Worm (Caenorhabditis elegans) whole organism, L4 larva: ENCODE measurements around the gene nas-15.

Source experiments
- F10B5.3 ChIP-seq: sonication (generic microtip); optimal IDR thresholded peaks from 2 replicates; lab custom pipeline; 2016; ENCODE audit warnings: mild to moderate bottlenecking, missing genetic modification characterization, missing compliant biosample characterization
- F37D6.2 ChIP-seq: sonication (generic microtip); optimal IDR thresholded peaks from 2 replicates; lab custom pipeline; 2016; ENCODE audit warnings: mild to moderate bottlenecking, missing genetic modification characterization, missing compliant biosample characterization
- F49E8.2 ChIP-seq: sonication (generic microtip); optimal IDR thresholded peaks from 2 replicates; lab custom pipeline; 2016; ENCODE audit warnings: missing compliant biosample characterization, mild to moderate bottlenecking, missing genetic modification characterization, borderline replicate concordance
- Y48G9A.11 ChIP-seq: fragments of 200-800 bp; sonication (Bioruptor generic); IDR thresholded peaks from 2 replicates; pipeline ENCODE4 v1.3.6; 2022; ENCODE audit warnings: missing genetic modification reagents, missing genetic modification characterization, missing compliant biosample characterization
- ZK337.2 ChIP-seq: fragments of 200-800 bp; sonication (Bioruptor generic); IDR thresholded peaks from 2 replicates; pipeline ENCODE4 v1.3.6; 2022; ENCODE audit warnings: missing genetic modification reagents, missing genetic modification characterization, missing compliant biosample characterization
- aha-1 ChIP-seq: fragments of 150-350 bp; peaks from one replicate; lab custom pipeline; 2014; ENCODE audit warnings: missing biosample characterization, missing genetic modification characterization
- aly-2 ChIP-seq: sonication (generic microtip); optimal IDR thresholded peaks from 2 replicates; lab custom pipeline; 2018; ENCODE audit warnings: missing biosample characterization, missing genetic modification characterization
- arid-1 ChIP-seq: fragments of 200-800 bp; sonication (Bioruptor generic); conservative IDR thresholded peaks from 2 replicates; pipeline ENCODE4 v1.3.6; 2022; ENCODE audit warnings: missing genetic modification reagents, missing genetic modification characterization, missing compliant biosample characterization
- ceh-28 ChIP-seq: fragments of 150-350 bp; optimal IDR thresholded peaks from 2 replicates; lab custom pipeline; 2014; ENCODE audit warnings: missing biosample characterization, missing genetic modification reagents, missing genetic modification characterization
- daf-12 ChIP-seq: fragments of 150-350 bp; optimal IDR thresholded peaks from 2 replicates; lab custom pipeline; 2014; ENCODE audit warnings: missing biosample characterization, missing genetic modification reagents, missing genetic modification characterization
- duxl-1 ChIP-seq: sonication (generic microtip); optimal IDR thresholded peaks from 2 replicates; lab custom pipeline; 2016; ENCODE audit warnings: mild to moderate bottlenecking, missing genetic modification characterization, moderate library complexity, missing compliant biosample characterization; ENCODE audit not compliant: poor library complexity
- fos-1 ChIP-seq: fragments of 150-350 bp; optimal IDR thresholded peaks from 2 replicates; lab custom pipeline; 2014; ENCODE audit warnings: missing biosample characterization, missing genetic modification characterization
- hmg-1.1 ChIP-seq: fragments of 200-800 bp; sonication (Bioruptor generic); IDR thresholded peaks from 2 replicates; pipeline ENCODE4 v1.3.6; 2022; ENCODE audit warnings: missing genetic modification reagents, missing genetic modification characterization, missing compliant biosample characterization
- lir-3 ChIP-seq: sonication (generic microtip); optimal IDR thresholded peaks from 2 replicates; lab custom pipeline; 2016; ENCODE audit warnings: mild to moderate bottlenecking, missing genetic modification characterization, missing compliant biosample characterization
- madf-5 ChIP-seq, 2 experiments: fragments of 200-800 bp; sonication (Bioruptor generic); IDR thresholded peaks; 2 replicates each; pipeline ENCODE4 v1.3.6; 2022; ENCODE audit warnings: missing compliant biosample characterization in 2 of 2, missing genetic modification characterization in 2 of 2
- mdl-1 ChIP-seq, 2 experiments: fragments of 150-350 bp in 1 of 2; sonication (generic microtip) in 1 of 2; optimal IDR thresholded peaks; 2 replicates each; lab custom pipeline; 2014 to 2017; ENCODE audit warnings: missing biosample characterization in 2 of 2, missing genetic modification characterization in 2 of 2
- mes-2 ChIP-seq: sonication (generic microtip); optimal IDR thresholded peaks from 2 replicates; lab custom pipeline; 2016; ENCODE audit warnings: missing genotype, mild to moderate bottlenecking, missing genetic modification characterization, missing compliant biosample characterization; ENCODE audit not compliant: poor library complexity, severe bottlenecking
- nhr-102 ChIP-seq: sonication (generic microtip); optimal IDR thresholded peaks from 2 replicates; lab custom pipeline; 2016; ENCODE audit warnings: mild to moderate bottlenecking, missing genetic modification characterization, moderate library complexity, missing compliant biosample characterization
- nhr-28 ChIP-seq: fragments of 150-350 bp; optimal IDR thresholded peaks from 2 replicates; lab custom pipeline; 2014; ENCODE audit warnings: missing biosample characterization, missing genetic modification characterization
- nhr-42 ChIP-seq: fragments of 200-800 bp; sonication (Bioruptor generic); IDR thresholded peaks from 2 replicates; pipeline ENCODE4 v1.3.6; 2022; ENCODE audit warnings: missing genetic modification characterization, missing compliant biosample characterization
- nhr-76 ChIP-seq: fragments of 150-350 bp; optimal IDR thresholded peaks from 2 replicates; lab custom pipeline; 2014; ENCODE audit warnings: missing biosample characterization, missing genetic modification characterization
- rbr-2 ChIP-seq: sonication (generic microtip); optimal IDR thresholded peaks from 2 replicates; lab custom pipeline; 2016; ENCODE audit warnings: missing genotype, missing genetic modification characterization, missing compliant biosample characterization
- skn-1 ChIP-seq: fragments of 150-350 bp; optimal IDR thresholded peaks from 2 replicates; lab custom pipeline; 2014; ENCODE audit warnings: missing biosample characterization, missing genetic modification characterization
- snpc-1.2 ChIP-seq: fragments of 200-800 bp; sonication (Bioruptor generic); IDR thresholded peaks from 2 replicates; pipeline ENCODE4 v1.3.6; 2022; ENCODE audit warnings: missing genetic modification reagents, missing genetic modification characterization, missing compliant biosample characterization
- spr-1 ChIP-seq: sonication (generic microtip); optimal IDR thresholded peaks from 2 replicates; lab custom pipeline; 2016; ENCODE audit warnings: mild to moderate bottlenecking, missing genetic modification characterization, missing compliant biosample characterization
- unc-62 ChIP-seq, 3 experiments: fragments of 150-350 bp in 1 of 3; sonication (generic microtip); optimal IDR thresholded peaks in 2 of 3; peaks in 1 of 3; 1 replicate in 1 of 3; 2 replicates in 2 of 3; lab custom pipeline; 2014 to 2017; ENCODE audit warnings: missing biosample characterization in 3 of 3, missing genetic modification characterization in 3 of 3, missing genetic modification reagents in 3 of 3, missing genotype in 1 of 3
- vab-7 ChIP-seq: fragments of 200-800 bp; sonication (Bioruptor generic); IDR thresholded peaks from 2 replicates; pipeline ENCODE4 v1.3.6; 2022; ENCODE audit warnings: missing genetic modification reagents, missing genetic modification characterization, missing compliant biosample characterization
- zip-11 ChIP-seq: fragments of 200-800 bp; sonication (Bioruptor generic); IDR thresholded peaks from 2 replicates; pipeline ENCODE4 v1.3.6; 2022; ENCODE audit warnings: missing genetic modification characterization, missing compliant biosample characterization
- ztf-7 ChIP-seq: fragments of 150-350 bp; optimal IDR thresholded peaks from 2 replicates; lab custom pipeline; 2014; ENCODE audit warnings: missing biosample characterization, missing genetic modification characterization

Gene nas-15

DNA sequence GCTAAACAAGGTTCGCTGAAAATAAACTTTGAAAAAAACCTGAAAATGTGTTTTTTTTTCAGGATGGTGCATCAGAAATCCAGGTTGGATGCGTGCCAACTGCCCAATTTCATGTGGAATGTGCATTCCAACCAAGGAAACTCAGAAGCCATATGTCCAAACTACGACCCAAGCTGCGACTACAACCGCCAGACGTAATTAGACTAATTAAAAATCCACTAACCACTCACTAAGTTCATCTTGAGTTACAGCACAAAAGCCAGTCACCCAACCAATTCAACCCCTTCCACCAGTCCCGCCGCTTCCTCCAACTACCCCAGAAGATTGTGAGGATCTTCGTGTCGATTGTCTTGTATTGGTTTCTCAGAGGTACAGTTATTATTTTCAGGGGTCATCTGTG lies 1.7 kb downstream of the nas-15 start:
- TF ChIP-seq daf-12 (tag; lab: Kevin White, UChicago) (no peak), aha-1 (tag; lab: Kevin White, UChicago) (peak; percentile 97), ztf-7 (tag; lab: Kevin White, UChicago) (no peak)

DNA sequence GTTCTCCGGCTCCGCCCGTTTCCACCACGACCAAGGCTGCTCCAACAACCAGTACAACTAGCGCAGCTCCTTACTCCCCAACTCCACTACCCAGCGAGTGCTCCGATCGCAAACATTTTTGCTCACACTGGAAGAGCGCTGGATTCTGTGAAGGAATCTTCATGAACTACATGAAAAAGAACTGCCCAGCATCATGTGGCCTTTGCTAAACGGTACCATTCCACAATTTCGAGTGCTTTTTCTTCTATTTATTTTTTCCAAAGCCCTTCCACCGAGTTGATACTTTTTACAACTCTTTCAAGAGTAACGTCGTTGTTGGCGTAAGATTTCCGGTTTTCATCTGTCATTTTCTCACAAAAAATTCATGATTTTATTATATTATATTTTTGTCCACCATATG lies 2.5 kb downstream of the nas-15 start:
- TF ChIP-seq unc-62 (GFP tag; optimal IDR thresholded peaks at IDR 0.05 in 1 of 2; lab: Kevin White, UChicago) (peak in 1 of 2 experiments; percentile 65), unc-62 (tag; optimal IDR thresholded peaks at IDR 0.05; lab: Kevin White, UChicago) (no peak), F49E8.2 (tag; lab: Kevin White, UChicago) (no peak)

DNA sequence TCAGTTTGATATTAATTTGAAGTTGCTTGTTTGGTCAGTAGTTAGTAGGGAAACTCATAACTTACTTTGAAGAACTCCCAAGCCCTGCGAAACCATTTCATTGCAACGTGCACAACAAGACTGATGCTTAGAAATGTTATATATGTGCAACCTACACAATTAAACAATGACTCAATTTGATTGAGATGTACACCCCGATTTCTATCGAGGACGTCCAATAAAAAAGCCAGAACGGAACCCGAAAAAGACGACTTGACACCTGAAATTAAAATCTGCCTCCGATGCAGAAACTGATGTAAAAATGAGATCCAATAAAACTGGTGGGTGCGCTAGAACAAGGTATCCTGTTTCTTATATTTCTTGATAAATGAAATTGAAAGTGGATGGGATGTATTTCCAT lies 7.3 kb downstream of the nas-15 start, which contains the start of gene T04G9.6:
Gene T04G9.6 (minus strand): TSS at position 101 of the 400 bp plus-strand sequence.
- TF ChIP-seq unc-62 (GFP tag; optimal IDR thresholded peaks at IDR 0.05 in 1 of 2; lab: Kevin White, UChicago), result peak in 1 of 2 experiments; percentile 25
- no peak for TF ChIP-seq unc-62 (tag; optimal IDR thresholded peaks at IDR 0.05; lab: Kevin White, UChicago)
- TF ChIP-seq lir-3 (tag; lab: Kevin White, UChicago), result no peak
- TF ChIP-seq aha-1 (tag; lab: Kevin White, UChicago), result peak; percentile 25

DNA sequence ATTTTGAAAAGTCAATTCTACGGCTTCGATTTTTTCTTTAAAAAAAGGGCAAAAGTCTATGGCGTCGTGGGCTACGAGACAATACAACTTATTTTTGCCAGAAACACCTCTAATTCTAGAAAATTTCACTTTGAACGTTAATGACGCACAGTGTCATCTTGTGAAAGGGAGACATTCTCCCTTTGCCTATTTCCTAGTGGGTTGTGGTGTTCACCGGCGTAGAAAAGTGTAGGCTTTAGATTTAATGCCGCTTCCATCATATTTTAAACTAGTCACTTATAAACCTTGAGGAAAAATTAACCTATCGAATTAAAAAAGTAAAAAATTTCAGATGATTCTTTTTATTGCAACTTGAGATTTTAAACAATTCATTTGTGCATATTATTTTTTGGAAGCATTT lies 7.8 kb downstream of the nas-15 start:
- TF ChIP-seq F37D6.2 (tag; lab: Kevin White, UChicago), result peak; percentile 36
- peak; percentile 34 for TF ChIP-seq mes-2 (tag; lab: Kevin White, UChicago)
- TF ChIP-seq nhr-42 (GFP tag; lab: Robert Waterston, UW), result no peak
- no peak for TF ChIP-seq skn-1 (tag; lab: Kevin White, UChicago)
- peak; percentile 18 for TF ChIP-seq nhr-28 (tag; lab: Kevin White, UChicago)
- TF ChIP-seq Y48G9A.11 (GFP tag; lab: Robert Waterston, UW), result no peak
- peak; percentile 81 for TF ChIP-seq F10B5.3 (tag; lab: Kevin White, UChicago)
- 0 out of 2 replicates have a peak, but pooled peaks have one; percentile 30 for TF ChIP-seq hmg-1.1
- peak; percentile 42 for TF ChIP-seq rbr-2
- TF ChIP-seq unc-62 (GFP tag; optimal IDR thresholded peaks at IDR 0.05 in 1 of 2; lab: Kevin White, UChicago), result peak in 1 of 2 experiments; percentile 75
- no peak for TF ChIP-seq unc-62 (tag; optimal IDR thresholded peaks at IDR 0.05; lab: Kevin White, UChicago)
- peak; percentile 50 for TF ChIP-seq duxl-1 (tag; lab: Kevin White, UChicago)

- peak; percentile 18 for TF ChIP-seq ceh-28 (tag; lab: Kevin White, UChicago)
- no peak for TF ChIP-seq spr-1
These were observed 10.5 kb downstream of the nas-15 start, which contains the start of gene attf-5 for ce11 chrX:787992-788391. TSS of gene attf-5 (plus strand) at chrX:788353.

- TF ChIP-seq unc-62 (GFP tag; optimal IDR thresholded peaks at IDR 0.05 in 1 of 2; lab: Kevin White, UChicago), result peak in 1 of 2 experiments; percentile 94
- no peak for TF ChIP-seq unc-62 (tag; optimal IDR thresholded peaks at IDR 0.05; lab: Kevin White, UChicago)
- no peak for TF ChIP-seq snpc-1.2
These were observed 12.3 kb downstream of the nas-15 start for ce11 chrX:789848-790247.

DNA sequence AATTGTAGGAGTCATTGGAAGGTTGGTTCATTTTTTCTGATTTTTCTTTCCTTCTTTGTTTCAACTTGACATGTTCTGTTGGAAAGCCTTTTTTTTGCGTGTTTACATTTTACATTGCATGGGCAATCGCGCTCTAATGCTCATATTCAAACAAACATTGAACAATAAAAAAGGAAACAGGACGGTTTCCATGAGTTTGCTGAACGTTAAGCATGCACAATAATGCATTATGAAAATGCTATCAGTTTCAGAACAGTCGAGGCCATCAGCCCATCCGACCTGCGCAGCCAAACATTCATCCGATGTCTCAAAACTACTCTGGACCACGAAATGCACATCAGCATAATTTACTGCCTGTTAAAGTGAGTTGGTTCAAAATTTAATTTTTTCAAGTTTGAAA lies 13.1 kb downstream of the nas-15 start:
- TF ChIP-seq arid-1 (GFP tag; lab: Robert Waterston, UW) (no peak), nhr-102 (tag; lab: Kevin White, UChicago) (no peak), mdl-1 (tag; optimal IDR thresholded peaks at IDR 0.05; lab: Kevin White, UChicago) (no peak), aha-1 (tag; lab: Kevin White, UChicago) (peak; percentile 92), aly-2 (tag; lab: Kevin White, UChicago) (no peak), zip-11 (GFP tag; lab: Robert Waterston, UW) (no peak), vab-7 (GFP tag; lab: Robert Waterston, UW) (no peak)

DNA sequence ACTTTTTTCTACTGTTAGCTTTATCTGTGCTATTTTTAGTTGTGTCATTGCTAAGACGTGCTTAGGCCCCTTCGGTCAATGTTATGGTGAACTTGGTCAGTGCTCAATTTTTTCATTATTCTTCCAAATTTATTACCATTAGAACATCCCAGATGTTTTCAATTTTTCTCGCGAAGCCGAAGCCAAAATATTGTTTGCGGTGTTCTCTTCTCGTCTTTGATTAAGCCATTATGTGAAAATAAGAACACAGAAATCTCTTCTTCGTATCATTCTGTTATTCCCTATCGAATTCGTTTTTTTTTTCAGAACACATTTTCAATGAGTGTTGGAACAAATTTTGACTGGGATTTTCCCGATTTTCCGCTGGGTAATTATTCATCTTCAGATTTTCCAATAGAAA lies 25.0 kb downstream of the nas-15 start, which contains the start of gene gtr-1:
Gene gtr-1 (plus strand): TSS at position 301 of the 400 bp plus-strand sequence.
- TF ChIP-seq fos-1 (no peak), nhr-76 (tag; lab: Kevin White, UChicago) (no peak), ZK337.2 (GFP tag; lab: Robert Waterston, UW) (no peak), madf-5 (GFP tag; IDR thresholded peaks at IDR 0.05; lab: Robert Waterston, UW) (no peak), nhr-28 (tag; lab: Kevin White, UChicago) (no peak), aly-2 (tag; lab: Kevin White, UChicago) (no peak), F49E8.2 (tag; lab: Kevin White, UChicago) (no peak)
- TF ChIP-seq, all 104 proteins: peak for 0
